Worm (Caenorhabditis elegans) whole organism, L1 larva: ENCODE results near the gene clec-80.

ENCODE experiments used
- Y116A8C.19 ChIP-seq: sonication (generic microtip); optimal IDR thresholded peaks from 2 replicates; lab custom pipeline; 2016; ENCODE audit warnings: missing compliant biosample characterization, missing genetic modification characterization, borderline replicate concordance
- aha-1 ChIP-seq: fragments of 150-350 bp; optimal IDR thresholded peaks from 2 replicates; lab custom pipeline; 2014; ENCODE audit warnings: missing biosample characterization, missing genetic modification characterization
- elt-2 ChIP-seq: sonication (generic microtip); optimal IDR thresholded peaks from 2 replicates; lab custom pipeline; 2016; ENCODE audit warnings: missing genetic modification characterization, mild to moderate bottlenecking, inconsistent platforms, missing compliant biosample characterization, missing genetic modification reagents
- lin-15B ChIP-seq: fragments of 150-350 bp; sonication (generic microtip); optimal IDR thresholded peaks from 3 replicates; lab custom pipeline; 2014; ENCODE audit warnings: missing biosample characterization, missing genetic modification characterization
- nhr-28 ChIP-seq: fragments of 150-350 bp; optimal IDR thresholded peaks from 2 replicates; lab custom pipeline; 2014; ENCODE audit warnings: missing biosample characterization, missing genetic modification characterization
- nhr-77 ChIP-seq: fragments of 150-350 bp; optimal IDR thresholded peaks from 2 replicates; lab custom pipeline; 2014; ENCODE audit warnings: missing biosample characterization, missing genetic modification characterization
- skn-1 ChIP-seq: fragments of 150-350 bp; optimal IDR thresholded peaks from 2 replicates; lab custom pipeline; 2014; ENCODE audit warnings: missing biosample characterization, missing genetic modification characterization
- tlp-1 ChIP-seq: fragments of 150-350 bp; optimal IDR thresholded peaks from 2 replicates; lab custom pipeline; 2014; ENCODE audit warnings: missing biosample characterization, missing genetic modification characterization
- unc-62 ChIP-seq: fragments of 150-350 bp; optimal IDR thresholded peaks from 2 replicates; lab custom pipeline; 2014; ENCODE audit warnings: missing biosample characterization, missing genetic modification reagents, missing genetic modification characterization

ce11 chrIV:2799890-2800289 is 23.7 kb upstream of the clec-80 start:
- TF ChIP-seq nhr-28 (tag; lab: Kevin White, UChicago) (no peak), nhr-77 (tag; lab: Kevin White, UChicago) (no peak), elt-2 (tag; lab: Kevin White, UChicago) (no peak), aha-1 (tag; lab: Kevin White, UChicago) (no peak), skn-1 (no peak), Y116A8C.19 (tag; lab: Kevin White, UChicago) (no peak), lin-15B (no peak), tlp-1 (no peak), unc-62 (GFP tag; lab: Kevin White, UChicago) (no peak)
